Fruit fly (Drosophila melanogaster): ENCODE data around the gene Vps24.

DNA sequence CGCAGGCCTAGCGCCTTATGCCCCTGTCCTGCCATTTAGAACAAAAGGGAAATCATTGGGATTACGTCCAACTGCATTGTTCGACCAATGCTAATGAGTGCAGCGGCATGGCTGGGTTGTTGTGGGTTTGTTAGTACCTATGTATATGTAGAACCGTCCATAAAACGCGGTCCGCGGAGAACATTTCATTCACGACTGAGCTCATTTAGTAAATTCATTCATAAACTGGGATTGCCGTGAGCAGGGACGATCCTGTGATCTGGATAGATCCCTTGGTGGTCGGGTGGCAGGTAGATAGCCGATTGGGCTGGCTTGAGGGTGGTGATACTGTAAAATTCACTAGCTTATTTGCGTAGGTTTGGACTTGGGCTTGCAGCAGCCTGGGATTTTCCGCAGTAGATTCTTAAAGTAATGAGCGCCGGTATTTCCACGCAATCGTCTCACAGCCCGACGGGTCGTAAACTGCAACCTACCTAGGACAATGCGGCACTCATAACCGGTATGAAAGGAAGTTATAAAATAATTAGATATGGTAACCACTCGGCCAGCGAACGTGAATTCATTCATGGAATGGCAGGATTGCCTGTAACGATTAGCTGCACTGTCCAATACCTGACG lies 37.6 kb upstream of the Vps24 start:
- TF ChIP-seq psq (optimal IDR thresholded peaks at IDR 0.05) (no peak), Sin3A (optimal IDR thresholded peaks at IDR 0.05) (no peak), insv (optimal IDR thresholded peaks at IDR 0.05) (no peak), h (optimal IDR thresholded peaks at IDR 0.05) (no peak), ttk (optimal IDR thresholded peaks at IDR 0.05) (no peak), Myc (optimal IDR thresholded peaks at IDR 0.05) (no peak)
